Fruit fly (Drosophila melanogaster) whole organism, embryonic: ENCODE data around the gene Acsx4.

Source experiments
- ATbp ChIP-seq: fragments of 200-800 bp; sonication (Bioruptor generic); optimal IDR thresholded peaks from 2 replicates; lab custom pipeline; 2017; ENCODE audit warnings: missing biosample characterization, mild to moderate bottlenecking, missing genetic modification characterization, missing genetic modification reagents
- Asciz ChIP-seq: fragments of 200-800 bp; sonication (Bioruptor generic); optimal IDR thresholded peaks from 2 replicates; lab custom pipeline; 2017; ENCODE audit warnings: missing biosample characterization, mild to moderate bottlenecking, missing genetic modification characterization, missing genetic modification reagents
- Blimp-1 ChIP-seq: fragments of 200-800 bp; sonication (Bioruptor generic); optimal IDR thresholded peaks from 3 replicates; lab custom pipeline; 2018; ENCODE audit warnings: missing biosample characterization, missing genetic modification characterization, mild to moderate bottlenecking, moderate library complexity, missing genetic modification reagents
- CG10267 ChIP-seq: fragments of 200-800 bp; sonication (Bioruptor generic); optimal IDR thresholded peaks from 2 replicates; lab custom pipeline; 2018; ENCODE audit warnings: missing biosample characterization, mild to moderate bottlenecking, missing genetic modification characterization, moderate library complexity
- CG10274 ChIP-seq: fragments of 200-800 bp; sonication (Bioruptor generic); optimal IDR thresholded peaks from 3 replicates; lab custom pipeline; 2017; ENCODE audit warnings: missing biosample characterization, mild to moderate bottlenecking, missing genetic modification characterization
- CG10979 ChIP-seq: fragments of 200-800 bp; sonication (Bioruptor generic); optimal IDR thresholded peaks from 2 replicates; lab custom pipeline; 2018; ENCODE audit warnings: missing biosample characterization, mild to moderate bottlenecking, missing genetic modification characterization, moderate library complexity
- CG11093 ChIP-seq: fragments of 200-800 bp; sonication (Bioruptor generic); IDR thresholded peaks from 3 replicates; pipeline ENCODE4 v1.3.6; 2022; ENCODE audit warnings: missing biosample characterization, missing genetic modification characterization
- CG11560 ChIP-seq: fragments of 200-800 bp; sonication (Bioruptor generic); IDR thresholded peaks from 3 replicates; pipeline ENCODE4 v1.3.6; 2022; ENCODE audit warnings: missing biosample characterization, missing genetic modification characterization
- CG12391 ChIP-seq: fragments of 200-800 bp; sonication (Bioruptor generic); optimal IDR thresholded peaks from 3 replicates; lab custom pipeline; 2018; ENCODE audit warnings: missing biosample characterization, mild to moderate bottlenecking, missing genetic modification characterization, moderate library complexity
- CG17328 ChIP-seq: fragments of 200-800 bp; sonication (Bioruptor generic); IDR thresholded peaks from 2 replicates; pipeline ENCODE4 v1.3.6; 2022; ENCODE audit warnings: missing biosample characterization, missing genetic modification characterization
- CG18764 ChIP-seq: fragments of 200-800 bp; sonication (Bioruptor generic); optimal IDR thresholded peaks from 3 replicates; lab custom pipeline; 2016; ENCODE audit warnings: missing biosample characterization, missing genetic modification characterization
- CG2202 ChIP-seq: fragments of 200-800 bp; sonication (Bioruptor generic); optimal IDR thresholded peaks from 2 replicates; lab custom pipeline; 2018; ENCODE audit warnings: missing biosample characterization, mild to moderate bottlenecking, missing genetic modification characterization
- CG2678 ChIP-seq: fragments of 200-800 bp; sonication (Bioruptor generic); optimal IDR thresholded peaks from 3 replicates; lab custom pipeline; 2019; ENCODE audit warnings: missing biosample characterization, mild to moderate bottlenecking, missing genetic modification characterization, moderate library complexity
- CG2712 ChIP-seq: fragments of 200-800 bp; optimal IDR thresholded peaks from 3 replicates; lab custom pipeline; 2019; ENCODE audit warnings: missing biosample characterization, mild to moderate bottlenecking, missing genetic modification characterization, moderate library complexity
- CG30431 ChIP-seq: fragments of 200-800 bp; sonication (Bioruptor generic); optimal IDR thresholded peaks from 2 replicates; lab custom pipeline; 2017; ENCODE audit warnings: missing biosample characterization, missing genetic modification characterization
- CG4328 ChIP-seq: fragments of 200-800 bp; sonication (Bioruptor generic); optimal IDR thresholded peaks from 3 replicates; lab custom pipeline; 2017; ENCODE audit warnings: missing biosample characterization, missing genetic modification reagents, missing genetic modification characterization
- CG4360 ChIP-seq: fragments of 200-800 bp; sonication (Bioruptor generic); IDR thresholded peaks from 2 replicates; pipeline ENCODE4 v1.3.6; 2022; ENCODE audit warnings: missing biosample characterization, missing genetic modification characterization
- CG5245 ChIP-seq: fragments of 200-800 bp; sonication (Bioruptor generic); optimal IDR thresholded peaks from 3 replicates; lab custom pipeline; 2016; ENCODE audit warnings: missing biosample characterization, missing genetic modification characterization
- CG6272 ChIP-seq: fragments of 200-800 bp; sonication (Bioruptor generic); IDR thresholded peaks from 2 replicates; pipeline ENCODE4 v1.3.6; 2022; ENCODE audit warnings: missing biosample characterization, missing genetic modification characterization
- CG8281 ChIP-seq: fragments of 200-800 bp; sonication (Bioruptor generic); optimal IDR thresholded peaks from 2 replicates; lab custom pipeline; 2018; ENCODE audit warnings: missing biosample characterization, mild to moderate bottlenecking, missing genetic modification characterization, moderate library complexity
- CG8359 ChIP-seq: fragments of 200-800 bp; sonication (Bioruptor generic); optimal IDR thresholded peaks from 2 replicates; lab custom pipeline; 2017; ENCODE audit warnings: missing biosample characterization, mild to moderate bottlenecking, missing genetic modification characterization, borderline replicate concordance
- CG8388 ChIP-seq: fragments of 200-800 bp; sonication (Bioruptor generic); optimal IDR thresholded peaks from 2 replicates; lab custom pipeline; 2019; ENCODE audit warnings: missing biosample characterization, mild to moderate bottlenecking, missing genetic modification characterization, moderate library complexity
- CG8924 ChIP-seq: fragments of 200-800 bp; optimal IDR thresholded peaks from 3 replicates; lab custom pipeline; 2019; ENCODE audit warnings: missing biosample characterization, mild to moderate bottlenecking, missing genetic modification characterization, moderate library complexity
- CG9876 ChIP-seq: fragments of 200-800 bp; sonication (Bioruptor generic); optimal IDR thresholded peaks from 2 replicates; lab custom pipeline; 2016; ENCODE audit warnings: missing biosample characterization, missing genetic modification characterization
- D19A ChIP-seq: fragments of 200-800 bp; optimal IDR thresholded peaks from 3 replicates; lab custom pipeline; 2019; ENCODE audit warnings: missing biosample characterization, mild to moderate bottlenecking, missing genetic modification characterization, moderate library complexity
- Drgx ChIP-seq: fragments of 200-800 bp; sonication (Bioruptor generic); IDR thresholded peaks from 2 replicates; pipeline ENCODE4 v1.3.6; 2022; ENCODE audit warnings: missing biosample characterization, missing genetic modification characterization
- HLH3B ChIP-seq: fragments of 200-800 bp; sonication (Bioruptor generic); IDR thresholded peaks from 2 replicates; pipeline ENCODE4 v1.3.6; 2022; ENCODE audit warnings: missing biosample characterization, missing genetic modification characterization
- Hand ChIP-seq: fragments of 200-800 bp; sonication (Bioruptor generic); optimal IDR thresholded peaks from 2 replicates; lab custom pipeline; 2017; ENCODE audit warnings: mild to moderate bottlenecking, missing biosample characterization, missing genetic modification reagents, missing genetic modification characterization
- Hey ChIP-seq: fragments of 200-800 bp; sonication (Bioruptor generic); optimal IDR thresholded peaks from 3 replicates; lab custom pipeline; 2018; ENCODE audit warnings: missing biosample characterization, mild to moderate bottlenecking, missing genetic modification characterization
- Hr39 ChIP-seq: fragments of >200 bp; optimal IDR thresholded peaks from 2 replicates; lab custom pipeline; 2017
- Med ChIP-seq: fragments of 200-800 bp; sonication (Bioruptor generic); peaks from one replicate; lab custom pipeline; 2016; ENCODE audit warnings: missing biosample characterization, missing genetic modification characterization, mild to moderate bottlenecking, inconsistent platforms, moderate library complexity
- Oli ChIP-seq: fragments of 200-800 bp; sonication (Bioruptor generic); optimal IDR thresholded peaks from 2 replicates; lab custom pipeline; 2018; ENCODE audit warnings: missing biosample characterization, mild to moderate bottlenecking, missing genetic modification characterization, moderate library complexity
- Ssrp ChIP-seq: fragments of 200-800 bp; sonication (Bioruptor generic); optimal IDR thresholded peaks from 2 replicates; lab custom pipeline; 2018; ENCODE audit warnings: missing biosample characterization, mild to moderate bottlenecking, missing genetic modification characterization, moderate library complexity
- Xrp1 ChIP-seq: fragments of 200-800 bp; sonication (Bioruptor generic); IDR thresholded peaks from 2 replicates; pipeline ENCODE4 v1.3.6; 2022; ENCODE audit warnings: missing biosample characterization, missing genetic modification characterization
- bsh ChIP-seq, 2 experiments: fragments of 200-800 bp; sonication (Bioruptor generic); optimal IDR thresholded peaks; 2 replicates each; lab custom pipeline; 2017 to 2018; ENCODE audit warnings: mild to moderate bottlenecking in 2 of 2, missing biosample characterization in 2 of 2, missing genetic modification characterization in 2 of 2, moderate library complexity in 1 of 2
- crol ChIP-seq: fragments of 200-800 bp; sonication (Bioruptor generic); IDR thresholded peaks from 2 replicates; pipeline ENCODE4 v1.3.6; 2022; ENCODE audit warnings: missing biosample characterization, missing genetic modification characterization
- dmrt11E ChIP-seq: fragments of 200-800 bp; sonication (Bioruptor generic); optimal IDR thresholded peaks from 3 replicates; lab custom pipeline; 2018; ENCODE audit warnings: missing biosample characterization, mild to moderate bottlenecking, missing genetic modification characterization, moderate library complexity
- ind ChIP-seq: fragments of 200-800 bp; sonication (Bioruptor generic); optimal IDR thresholded peaks from 3 replicates; lab custom pipeline; 2016; ENCODE audit warnings: missing biosample characterization, missing genetic modification characterization
- kah ChIP-seq: fragments of 200-800 bp; sonication (Bioruptor generic); optimal IDR thresholded peaks from 2 replicates; lab custom pipeline; 2018; ENCODE audit warnings: missing biosample characterization, mild to moderate bottlenecking, missing genetic modification characterization
- kni ChIP-seq: fragments of 200-800 bp; sonication (Bioruptor generic); optimal IDR thresholded peaks from 3 replicates; lab custom pipeline; 2017; ENCODE audit warnings: mild to moderate bottlenecking, missing biosample characterization, missing genetic modification reagents, missing genetic modification characterization
- lola ChIP-seq, 3 experiments: fragments of >200 bp in 2 of 3; fragments of 200-800 bp in 1 of 3; sonication (Bioruptor generic) in 1 of 3; optimal IDR thresholded peaks; 2 replicates each; lab custom pipeline; 2017 to 2019; ENCODE audit warnings: missing biosample characterization in 3 of 3, missing genetic modification characterization in 3 of 3, mild to moderate bottlenecking in 1 of 3, moderate library complexity in 1 of 3
- phol ChIP-seq: fragments of 200-800 bp; sonication (Bioruptor generic); optimal IDR thresholded peaks from 3 replicates; lab custom pipeline; 2018; ENCODE audit warnings: missing biosample characterization, mild to moderate bottlenecking, missing genetic modification characterization, moderate library complexity
- row ChIP-seq: fragments of 200-800 bp; sonication (Bioruptor generic); IDR thresholded peaks from 3 replicates; pipeline ENCODE4 v1.3.6; 2022; ENCODE audit warnings: missing biosample characterization, missing genetic modification characterization
- sens ChIP-seq: fragments of 200-800 bp; sonication (Bioruptor generic); peaks from one replicate; lab custom pipeline; 2016; ENCODE audit warnings: missing biosample characterization, missing genetic modification characterization
- ssp ChIP-seq: fragments of 200-800 bp; sonication (Bioruptor generic); IDR thresholded peaks from 2 replicates; pipeline ENCODE4 v1.3.6; 2022; ENCODE audit warnings: missing biosample characterization, missing genetic modification characterization
- sug ChIP-seq: fragments of 200-800 bp; optimal IDR thresholded peaks from 2 replicates; lab custom pipeline; 2019; ENCODE audit warnings: missing biosample characterization, mild to moderate bottlenecking, missing genetic modification characterization, moderate library complexity
- ttk ChIP-seq: fragments of 200-800 bp; sonication (Bioruptor generic); IDR thresholded peaks from 2 replicates; pipeline ENCODE4 v2.1.2; 2022; ENCODE audit warnings: missing biosample characterization, missing genetic modification characterization
- unpg ChIP-seq: fragments of 200-800 bp; sonication (Bioruptor generic); optimal IDR thresholded peaks from 3 replicates; lab custom pipeline; 2018; ENCODE audit warnings: missing biosample characterization, mild to moderate bottlenecking, missing genetic modification characterization, moderate library complexity
- usp ChIP-seq: fragments of >200 bp; optimal IDR thresholded peaks from 2 replicates; lab custom pipeline; 2017; ENCODE audit warnings: missing biosample characterization, missing genetic modification characterization
- zf30C ChIP-seq: fragments of 200-800 bp; sonication (Bioruptor generic); optimal IDR thresholded peaks from 3 replicates; lab custom pipeline; 2018; ENCODE audit warnings: missing biosample characterization, mild to moderate bottlenecking, missing genetic modification characterization

The Acsx4 gene

dm6 chr3R:19816758-19817157, 33.4 kb downstream of the Acsx4 start:
- TF ChIP-seq CG18764 (GFP tag; lab: Kevin White, UChicago), result no peak
- TF ChIP-seq CG8281 (tag; lab: Kevin White, UChicago), result no peak
- peak; percentile 96 for TF ChIP-seq CG8359 (GFP tag; lab: Kevin White, UChicago)
- no peak for TF ChIP-seq CG6272 (GFP tag; lab: Robert Waterston, UW)
- peak; percentile 34 for TF ChIP-seq CG8388
- TF ChIP-seq ind (GFP tag; lab: Kevin White, UChicago), result no peak
- TF ChIP-seq Hey (tag; lab: Kevin White, UChicago), result no peak
- no peak for TF ChIP-seq CG17328
- no peak for TF ChIP-seq CG30431
- TF ChIP-seq CG4328 (GFP tag; lab: Kevin White, UChicago), result no peak
- TF ChIP-seq HLH3B, result no peak
- TF ChIP-seq CG9876, result no peak
- no peak for TF ChIP-seq CG4360 (GFP tag; lab: Robert Waterston, UW)

- TF ChIP-seq D19A, result peak; percentile 1
- peak; percentile 0 for TF ChIP-seq Ssrp (tag; lab: Kevin White, UChicago)
- TF ChIP-seq Blimp-1 (GFP tag; lab: Kevin White, UChicago), result peak; percentile 47
- no peak for TF ChIP-seq Hand (GFP tag; lab: Kevin White, UChicago)
- peak; percentile 5; the same call in 1 of the 2 replicates for TF ChIP-seq ssp (GFP tag; lab: Robert Waterston, UW)
- TF ChIP-seq CG11093 (GFP tag; lab: Robert Waterston, UW), result no peak
- TF ChIP-seq CG11560, result no peak
- peak; percentile 29 for TF ChIP-seq CG2202
- TF ChIP-seq Oli (tag; lab: Kevin White, UChicago), result peak; percentile 16
- TF ChIP-seq sug (tag; lab: Kevin White, UChicago), result no peak
- TF ChIP-seq zf30C (GFP tag; lab: Kevin White, UChicago), result peak; percentile 13
- TF ChIP-seq usp (GFP tag; lab: Kevin White, UChicago), result no peak
- no peak for TF ChIP-seq kni (GFP tag; lab: Kevin White, UChicago)
- peak in 1 of 3 experiments; percentile 20 for TF ChIP-seq lola (GFP tag; optimal IDR thresholded peaks at IDR 0.05; lab: Kevin White, UChicago)
- TF ChIP-seq CG10274, result no peak
- TF ChIP-seq CG10979, result peak; percentile 58
- no peak for TF ChIP-seq ttk (GFP tag; lab: Robert Waterston, UW)
- peak; percentile 22 for TF ChIP-seq CG12391 (tag; lab: Kevin White, UChicago)
- peak; percentile 48 for TF ChIP-seq sens (GFP tag; lab: Kevin White, UChicago)
- TF ChIP-seq CG8388, result peak; percentile 6
- TF ChIP-seq crol (GFP tag; lab: Robert Waterston, UW), result peak; percentile 38; the same call in 1 of the 2 replicates
- TF ChIP-seq CG10267 (tag; lab: Kevin White, UChicago), result peak; percentile 11
- peak; percentile 20 for TF ChIP-seq Asciz (GFP tag; lab: Kevin White, UChicago)
- TF ChIP-seq unpg (GFP tag; lab: Kevin White, UChicago), result peak; percentile 0
- TF ChIP-seq bsh (GFP tag; optimal IDR thresholded peaks at IDR 0.05; lab: Kevin White, UChicago), result peak in 1 of 2 experiments; percentile 44
- TF ChIP-seq Hr39 (lab: Kevin White, UChicago), result no peak
- TF ChIP-seq CG2712 (tag; lab: Kevin White, UChicago), result peak; percentile 36
- TF ChIP-seq CG2678 (tag; lab: Kevin White, UChicago), result peak; percentile 28
- peak; percentile 7 for TF ChIP-seq CG5245 (GFP tag; lab: Kevin White, UChicago)
- TF ChIP-seq ATbp (GFP tag; lab: Kevin White, UChicago), result peak; percentile 26
- TF ChIP-seq row (GFP tag; lab: Robert Waterston, UW), result peak; percentile 41; the same call in 1 of the 3 replicates
- TF ChIP-seq Med, result peak; percentile 49
- TF ChIP-seq Xrp1 (GFP tag; lab: Robert Waterston, UW), result peak; percentile 52; the same call in 1 of the 2 replicates
- peak; percentile 53 for TF ChIP-seq dmrt11E (tag; lab: Kevin White, UChicago)
- TF ChIP-seq kah, result no peak
- peak; percentile 22 for TF ChIP-seq CG8924 (tag; lab: Kevin White, UChicago)
- TF ChIP-seq phol (tag; lab: Kevin White, UChicago), result peak; percentile 26
- TF ChIP-seq Drgx, result 0 out of 2 replicates have a peak, but pooled peaks have one; percentile 13
Measured at dm6 chr3R:19820994-19821393, 37.7 kb downstream of the Acsx4 start.
